Fruit fly (Drosophila melanogaster) whole organism, embryonic: ENCODE measurements around the gene 5-HT2B.

ENCODE experiments used
- Adf1 ChIP-seq: fragments of 200-800 bp; sonication (Bioruptor generic); IDR thresholded peaks from 2 replicates; pipeline ENCODE4 v1.3.6; 2022; ENCODE audit warnings: missing biosample characterization, missing genetic modification characterization
- Antp ChIP-seq: fragments of 200-800 bp; sonication (Bioruptor generic); optimal IDR thresholded peaks from 3 replicates; lab custom pipeline; 2016; ENCODE audit warnings: missing biosample characterization, missing genetic modification characterization
- Atf-2 ChIP-seq: fragments of 200-800 bp; sonication (Bioruptor generic); optimal IDR thresholded peaks from 2 replicates; lab custom pipeline; 2016; ENCODE audit warnings: missing biosample characterization, missing genetic modification characterization
- BEAF-32 ChIP-seq: fragments of 200-800 bp; sonication (Bioruptor generic); optimal IDR thresholded peaks from 3 replicates; lab custom pipeline; 2017; ENCODE audit warnings: missing biosample characterization, missing genetic modification characterization, mild to moderate bottlenecking, moderate library complexity, missing genetic modification reagents
- CG10979 ChIP-seq: fragments of 200-800 bp; sonication (Bioruptor generic); optimal IDR thresholded peaks from 2 replicates; lab custom pipeline; 2018; ENCODE audit warnings: missing biosample characterization, mild to moderate bottlenecking, missing genetic modification characterization, moderate library complexity
- CG11398 ChIP-seq: fragments of 200-800 bp; sonication (Bioruptor generic); optimal IDR thresholded peaks from 2 replicates; lab custom pipeline; 2016; ENCODE audit warnings: missing biosample characterization, missing genetic modification characterization
- CG11456 ChIP-seq: fragments of 200-800 bp; sonication (Bioruptor generic); IDR thresholded peaks from 3 replicates; pipeline ENCODE4 v1.3.6; 2022; ENCODE audit warnings: missing biosample characterization, missing genetic modification characterization
- CG13287 ChIP-seq: fragments of 200-800 bp; sonication (Bioruptor generic); IDR thresholded peaks from 2 replicates; pipeline ENCODE4 v1.3.6; 2022; ENCODE audit warnings: missing biosample characterization, missing genetic modification characterization; ENCODE audit not compliant: partially characterized antibody
- CG15269 ChIP-seq: fragments of 200-800 bp; sonication (Bioruptor generic); optimal IDR thresholded peaks from 2 replicates; lab custom pipeline; 2018; ENCODE audit warnings: missing biosample characterization, mild to moderate bottlenecking, missing genetic modification characterization, moderate library complexity
- CG15514 ChIP-seq: fragments of 200-800 bp; sonication (Bioruptor generic); optimal IDR thresholded peaks from 3 replicates; lab custom pipeline; 2017; ENCODE audit warnings: missing biosample characterization, missing genetic modification characterization, mild to moderate bottlenecking, moderate library complexity, missing genetic modification reagents
- CG16813 ChIP-seq: fragments of 200-800 bp; sonication (Bioruptor generic); IDR thresholded peaks from 3 replicates; pipeline ENCODE4 v1.3.6; 2022; ENCODE audit warnings: missing biosample characterization, missing genetic modification characterization; ENCODE audit not compliant: partially characterized antibody
- CG16863 ChIP-seq: fragments of 200-800 bp; sonication (Bioruptor generic); optimal IDR thresholded peaks from 3 replicates; lab custom pipeline; 2016; ENCODE audit warnings: missing biosample characterization, missing genetic modification characterization
- CG2116 ChIP-seq: fragments of 200-800 bp; sonication (Bioruptor generic); optimal IDR thresholded peaks from 3 replicates; lab custom pipeline; 2018; ENCODE audit warnings: missing biosample characterization, mild to moderate bottlenecking, missing genetic modification characterization
- CG31441 ChIP-seq: fragments of 200-800 bp; sonication (Bioruptor generic); IDR thresholded peaks from 2 replicates; pipeline ENCODE4 v1.3.6; 2022; ENCODE audit warnings: missing biosample characterization, missing genetic modification characterization
- CG33557 ChIP-seq: fragments of 200-800 bp; sonication (Bioruptor generic); optimal IDR thresholded peaks from 2 replicates; lab custom pipeline; 2019; ENCODE audit warnings: missing biosample characterization, mild to moderate bottlenecking, missing genetic modification characterization, moderate library complexity
- CG6765 ChIP-seq: fragments of 200-800 bp; sonication (Bioruptor generic); optimal IDR thresholded peaks from 3 replicates; lab custom pipeline; 2017; ENCODE audit warnings: missing biosample characterization, mild to moderate bottlenecking, missing genetic modification characterization
- Dad ChIP-seq: fragments of 200-800 bp; sonication (Bioruptor generic); optimal IDR thresholded peaks from 3 replicates; lab custom pipeline; 2016; ENCODE audit warnings: missing biosample characterization, missing genetic modification characterization
- Doc2 ChIP-seq: fragments of 200-800 bp; sonication (Bioruptor generic); IDR thresholded peaks from 2 replicates; pipeline ENCODE4 v1.3.6; 2022; ENCODE audit warnings: missing biosample characterization, missing genetic modification characterization
- GATAe ChIP-seq: fragments of 200-800 bp; sonication (Bioruptor generic); conservative IDR thresholded peaks from 2 replicates; pipeline ENCODE4 v1.3.6; 2022; ENCODE audit warnings: missing biosample characterization, missing genetic modification characterization
- Lhr ChIP-seq: fragments of 200-800 bp; sonication (Bioruptor generic); optimal IDR thresholded peaks from 3 replicates; lab custom pipeline; 2017; ENCODE audit warnings: mild to moderate bottlenecking, missing biosample characterization, missing genetic modification reagents, missing genetic modification characterization
- Lim3 ChIP-seq: fragments of 200-800 bp; sonication (Bioruptor generic); IDR thresholded peaks from 2 replicates; pipeline ENCODE4 v1.3.6; 2022; ENCODE audit warnings: missing biosample characterization, missing genetic modification characterization
- NC2β ChIP-seq: fragments of 200-800 bp; sonication (Bioruptor generic); optimal IDR thresholded peaks from 2 replicates; lab custom pipeline; 2016; ENCODE audit warnings: missing biosample characterization, missing genetic modification characterization
- NFAT ChIP-seq: fragments of 200-800 bp; sonication (Bioruptor generic); IDR thresholded peaks from 2 replicates; pipeline ENCODE4 v1.3.6; 2022; ENCODE audit warnings: missing biosample characterization, missing genetic modification characterization
- NfI ChIP-seq: fragments of 200-800 bp; sonication (Bioruptor generic); optimal IDR thresholded peaks from 3 replicates; lab custom pipeline; 2018; ENCODE audit warnings: missing biosample characterization, mild to moderate bottlenecking, missing genetic modification characterization, moderate library complexity
- Ptx1 ChIP-seq: fragments of 200-800 bp; sonication (Bioruptor generic); IDR thresholded peaks from 2 replicates; pipeline ENCODE4 v1.3.6; 2022; ENCODE audit warnings: missing biosample characterization, missing genetic modification characterization
- Stat92E ChIP-seq, 3 experiments: fragments of >200 bp in 2 of 3; fragments of 200-800 bp in 1 of 3; sonication (Bioruptor generic) in 1 of 3; optimal IDR thresholded peaks; 2 replicates each; lab custom pipeline; 2017 to 2019; ENCODE audit warnings: missing biosample characterization in 3 of 3, missing genetic modification characterization in 3 of 3, mild to moderate bottlenecking in 1 of 3, moderate library complexity in 1 of 3
- al ChIP-seq: fragments of 200-800 bp; sonication (Bioruptor generic); IDR thresholded peaks from 2 replicates; pipeline ENCODE4 v1.3.6; 2022; ENCODE audit warnings: missing biosample characterization, missing genetic modification characterization
- btn ChIP-seq: fragments of 200-800 bp; sonication (Bioruptor generic); optimal IDR thresholded peaks from 2 replicates; lab custom pipeline; 2016; ENCODE audit warnings: missing biosample characterization, missing genetic modification characterization
- caup ChIP-seq: fragments of 200-800 bp; sonication (Bioruptor generic); optimal IDR thresholded peaks from 3 replicates; lab custom pipeline; 2017; ENCODE audit warnings: missing biosample characterization, mild to moderate bottlenecking, missing genetic modification characterization, moderate library complexity; ENCODE audit not compliant: severe bottlenecking
- corto ChIP-seq: fragments of 200-800 bp; sonication (Bioruptor generic); optimal IDR thresholded peaks from 2 replicates; lab custom pipeline; 2016; ENCODE audit warnings: missing biosample characterization, mild to moderate bottlenecking, missing genetic modification characterization, moderate library complexity
- dati ChIP-seq: fragments of 200-800 bp; sonication (Bioruptor generic); IDR thresholded peaks from 2 replicates; pipeline ENCODE4 v1.3.6; 2022; ENCODE audit warnings: missing biosample characterization, missing genetic modification characterization
- disco-r ChIP-seq: fragments of 200-800 bp; sonication (Bioruptor generic); optimal IDR thresholded peaks from 2 replicates; lab custom pipeline; 2016; ENCODE audit warnings: missing biosample characterization, missing genetic modification characterization
- dmrt11E ChIP-seq: fragments of 200-800 bp; sonication (Bioruptor generic); optimal IDR thresholded peaks from 3 replicates; lab custom pipeline; 2018; ENCODE audit warnings: missing biosample characterization, mild to moderate bottlenecking, missing genetic modification characterization, moderate library complexity
- dpn ChIP-seq, 2 experiments: fragments of 200-800 bp; sonication (Bioruptor generic); optimal IDR thresholded peaks; 3 replicates each; lab custom pipeline; 2016; ENCODE audit warnings: missing biosample characterization in 2 of 2, missing genetic modification characterization in 2 of 2
- ftz-f1 ChIP-seq: fragments of 200-800 bp; sonication (Bioruptor generic); optimal IDR thresholded peaks from 2 replicates; lab custom pipeline; 2016; ENCODE audit warnings: missing biosample characterization, missing genetic modification characterization
- fu2 ChIP-seq: fragments of 200-800 bp; sonication (Bioruptor generic); optimal IDR thresholded peaks from 2 replicates; lab custom pipeline; 2016; ENCODE audit warnings: missing biosample characterization, missing genetic modification characterization
- gcm ChIP-seq: fragments of 200-800 bp; sonication (Bioruptor generic); optimal IDR thresholded peaks from 2 replicates; lab custom pipeline; 2019; ENCODE audit warnings: missing biosample characterization, mild to moderate bottlenecking, missing genetic modification characterization, moderate library complexity
- gcm2 ChIP-seq: fragments of 200-800 bp; sonication (Bioruptor generic); optimal IDR thresholded peaks from 2 replicates; lab custom pipeline; 2016; ENCODE audit warnings: missing biosample characterization, missing genetic modification characterization
- gem ChIP-seq: fragments of 200-800 bp; sonication (Bioruptor generic); optimal IDR thresholded peaks from 2 replicates; lab custom pipeline; 2019; ENCODE audit warnings: missing biosample characterization, mild to moderate bottlenecking, missing genetic modification characterization, moderate library complexity
- hth ChIP-seq: fragments of >200 bp; optimal IDR thresholded peaks from 2 replicates; lab custom pipeline; 2017; ENCODE audit warnings: inconsistent platforms
- knrl ChIP-seq: fragments of 200-800 bp; sonication (Bioruptor generic); IDR thresholded peaks from 3 replicates; pipeline ENCODE4 v1.3.6; 2022; ENCODE audit warnings: missing biosample characterization, missing genetic modification characterization; ENCODE audit not compliant: partially characterized antibody
- lab ChIP-seq: fragments of 200-800 bp; sonication (Bioruptor generic); optimal IDR thresholded peaks from 3 replicates; lab custom pipeline; 2017; ENCODE audit warnings: missing biosample characterization, missing genetic modification characterization, mild to moderate bottlenecking, moderate library complexity, missing genetic modification reagents
- lmd ChIP-seq: fragments of 200-800 bp; sonication (Bioruptor generic); IDR thresholded peaks from 2 replicates; pipeline ENCODE4 v1.3.6; 2022; ENCODE audit warnings: missing biosample characterization, missing genetic modification characterization
- mam ChIP-seq: fragments of 200-800 bp; sonication (Bioruptor generic); optimal IDR thresholded peaks from 3 replicates; lab custom pipeline; 2016; ENCODE audit warnings: missing biosample characterization, missing genetic modification characterization
- pum ChIP-seq: fragments of 200-800 bp; sonication (Bioruptor generic); optimal IDR thresholded peaks from 2 replicates; lab custom pipeline; 2016; ENCODE audit warnings: missing biosample characterization, missing genetic modification characterization
- pzg ChIP-seq: fragments of 200-800 bp; sonication (Bioruptor generic); optimal IDR thresholded peaks from 3 replicates; lab custom pipeline; 2018; ENCODE audit warnings: missing biosample characterization, mild to moderate bottlenecking, missing genetic modification characterization, moderate library complexity
- slbo ChIP-seq: fragments of 200-800 bp; sonication (Bioruptor generic); IDR thresholded peaks from 2 replicates; pipeline ENCODE4 v1.3.6; 2022; ENCODE audit warnings: missing biosample characterization, missing genetic modification characterization
- unpg ChIP-seq: fragments of 200-800 bp; sonication (Bioruptor generic); optimal IDR thresholded peaks from 3 replicates; lab custom pipeline; 2018; ENCODE audit warnings: missing biosample characterization, mild to moderate bottlenecking, missing genetic modification characterization, moderate library complexity

The 5-HT2B gene

DNA sequence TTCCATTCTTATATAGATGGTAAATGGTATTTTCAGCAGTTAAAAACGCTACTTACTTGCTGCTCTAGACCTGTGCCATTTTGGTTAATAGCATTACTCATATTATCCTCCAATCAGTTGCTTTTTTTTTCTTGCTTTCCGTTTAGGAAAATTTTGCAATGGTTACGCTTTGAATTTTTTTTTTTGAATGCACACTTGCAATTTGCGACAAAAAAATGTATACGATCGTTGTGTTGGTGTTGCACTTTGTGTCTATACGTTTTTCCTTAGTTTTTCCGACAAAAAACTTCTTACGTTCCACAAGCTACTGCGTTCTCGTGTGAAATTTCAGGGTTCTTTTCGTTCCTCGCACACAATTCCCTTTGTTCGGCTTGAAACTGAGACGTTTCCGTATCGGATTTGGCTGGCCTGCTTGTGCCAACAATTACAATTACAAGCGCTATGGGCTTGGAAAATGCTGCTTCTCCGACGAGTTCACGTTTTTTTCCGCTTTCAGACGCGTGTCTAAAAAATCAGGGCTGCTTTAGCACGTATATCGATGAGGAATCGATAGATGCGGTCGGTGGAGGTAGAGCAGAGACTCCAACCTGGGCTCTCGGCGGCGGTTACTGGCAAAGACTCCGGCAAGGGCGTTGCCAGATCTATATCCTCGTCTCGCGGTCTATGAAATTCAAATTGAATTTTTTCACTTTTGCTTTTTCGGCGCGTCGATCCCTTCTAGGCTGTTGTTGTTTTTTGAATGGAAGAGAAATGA lies 82.1 kb downstream of the 5-HT2B start (continued):
- TF ChIP-seq Adf1 (GFP tag; lab: Robert Waterston, UW) (peak; percentile 66), dpn (GFP tag; optimal IDR thresholded peaks at IDR 0.05; lab: Kevin White, UChicago) (peak; percentile 60), hth (no peak), Stat92E (GFP tag; optimal IDR thresholded peaks at IDR 0.05; lab: Kevin White, UChicago) (peak in 1 of 3 experiments; percentile 59), Atf-2 (no peak), knrl (GFP tag; lab: Robert Waterston, UW) (peak; percentile 91), lmd (GFP tag; lab: Robert Waterston, UW) (peak; percentile 6; the same call in 1 of the 2 replicates), gcm2 (GFP tag; lab: Kevin White, UChicago) (no peak), CG15269 (peak; percentile 37), CG10979 (tag; lab: Kevin White, UChicago) (no peak), NFAT (peak; percentile 92), NC2β (GFP tag; lab: Kevin White, UChicago) (peak; percentile 63), CG16863 (GFP tag; lab: Kevin White, UChicago) (no peak), mam (GFP tag; lab: Kevin White, UChicago) (peak; percentile 62), CG33557 (GFP tag; lab: Kevin White, UChicago) (peak; percentile 51), unpg (GFP tag; lab: Kevin White, UChicago) (peak; percentile 40), Antp (peak; percentile 32), fu2 (GFP tag; lab: Kevin White, UChicago) (peak; percentile 56), gcm (GFP tag; lab: Kevin White, UChicago) (peak; percentile 21), CG31441 (no peak; the same call in 1 of the 2 replicates), slbo (GFP tag; lab: Robert Waterston, UW) (peak; percentile 65), pum (no peak), CG6765 (peak; percentile 48), NfI (GFP tag; lab: Kevin White, UChicago) (peak; percentile 42), CG2116 (GFP tag; lab: Kevin White, UChicago) (peak; percentile 99), CG11398 (GFP tag; lab: Kevin White, UChicago) (peak; percentile 4), GATAe (GFP tag; lab: Robert Waterston, UW) (no peak; the same call in 1 of the 2 replicates), CG15514 (GFP tag; lab: Kevin White, UChicago) (peak; percentile 96), lab (peak; percentile 83), Dad (GFP tag; lab: Kevin White, UChicago) (peak; percentile 65), Lim3 (GFP tag; lab: Robert Waterston, UW) (no peak), dmrt11E (tag; lab: Kevin White, UChicago) (peak; percentile 37), ftz-f1 (GFP tag; lab: Kevin White, UChicago) (peak; percentile 74), dati (no peak), gem (tag; lab: Kevin White, UChicago) (peak; percentile 28), CG16813 (GFP tag; lab: Robert Waterston, UW) (peak; percentile 92), CG13287 (GFP tag; lab: Robert Waterston, UW) (peak; percentile 88), disco-r (GFP tag; lab: Kevin White, UChicago) (peak; percentile 14), caup (GFP tag; lab: Kevin White, UChicago) (peak; percentile 75), BEAF-32 (GFP tag; lab: Kevin White, UChicago) (peak; percentile 97), pzg (GFP tag; lab: Kevin White, UChicago) (peak; percentile 99), Lhr (peak; percentile 90), Doc2 (no peak), CG11456 (GFP tag; lab: Robert Waterston, UW) (peak; percentile 49; the same call in 2 of the 3 replicates), al (GFP tag; lab: Robert Waterston, UW) (no peak), Ptx1 (GFP tag; lab: Robert Waterston, UW) (no peak), corto (GFP tag; lab: Kevin White, UChicago) (no peak), btn (no peak)
